Fruit fly (Drosophila melanogaster): ENCODE results near the gene cav.

The cav gene

DNA sequence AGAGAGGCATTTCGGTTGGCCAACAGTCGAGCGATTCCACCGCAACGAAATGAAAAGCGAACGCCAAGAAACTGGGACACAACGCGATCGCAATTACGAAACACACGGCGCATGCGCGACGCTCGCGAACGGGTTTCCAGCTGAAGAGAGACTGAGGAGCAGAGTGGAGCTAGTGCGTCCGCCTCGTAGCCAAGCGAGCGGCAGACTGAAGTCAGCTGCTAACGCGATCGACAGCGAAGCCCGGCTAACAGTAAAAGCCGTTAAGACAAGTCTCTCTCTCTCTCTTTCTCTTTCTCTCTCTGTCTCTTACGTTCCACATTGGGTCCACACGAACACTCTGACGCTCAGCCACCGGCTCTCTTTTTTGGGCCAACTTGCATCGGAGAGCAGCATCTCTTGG lies 2.3 kb upstream of the cav start, which contains the start of gene CG17786 (continued):
- peak; percentile 31 for TF ChIP-seq CG3919 (GFP tag; optimal IDR thresholded peaks at IDR 0.05)
- no peak for TF ChIP-seq cyc (GFP tag; optimal IDR thresholded peaks at IDR 0.05)
- TF ChIP-seq dsx (GFP tag; optimal IDR thresholded peaks at IDR 0.05; ENCODE audit: poor library complexity, severe bottlenecking), result peak; percentile 31
- TF ChIP-seq CG6163 (GFP tag; IDR thresholded peaks at IDR 0.05), result peak; percentile 33; the same call in 1 of the 3 replicates
- TF ChIP-seq Smox (GFP tag; optimal IDR thresholded peaks at IDR 0.05), result no peak
- TF ChIP-seq CG1621 (tag; optimal IDR thresholded peaks at IDR 0.05), result peak; percentile 62

DNA sequence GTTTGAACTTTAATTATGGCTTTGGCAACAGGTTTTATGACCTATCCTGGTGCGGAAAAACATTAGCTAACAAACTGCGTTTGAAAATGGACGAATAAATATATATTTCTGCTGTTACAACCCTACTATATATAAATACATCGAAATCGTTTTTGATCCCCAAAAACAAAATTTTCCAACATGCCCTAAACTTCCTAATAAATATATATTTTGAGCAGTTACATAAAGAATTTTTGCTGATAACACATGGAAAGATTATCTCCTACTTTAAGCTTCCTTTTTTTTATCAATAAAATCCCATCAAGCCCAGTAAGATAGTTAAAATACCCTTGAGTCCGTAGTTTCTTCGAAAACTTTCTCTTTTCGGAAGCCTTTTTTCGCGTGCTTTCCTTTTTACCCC lies 1.8 kb upstream of the cav start:
- TF ChIP-seq CG7368 (GFP tag; optimal IDR thresholded peaks at IDR 0.05) (no peak), CG16779 (tag; optimal IDR thresholded peaks at IDR 0.05) (no peak), salr (GFP tag; optimal IDR thresholded peaks at IDR 0.05) (peak in 1 of 2 experiments; percentile 1), Hr4 (GFP tag; optimal IDR thresholded peaks at IDR 0.05) (peak; percentile 77), Gug (GFP tag; IDR thresholded peaks at IDR 0.05) (no peak), acj6 (GFP tag; optimal IDR thresholded peaks at IDR 0.05) (no peak), CG34406 (GFP tag; optimal IDR thresholded peaks at IDR 0.05) (no peak), dac (GFP tag; optimal IDR thresholded peaks at IDR 0.05) (peak; percentile 44), CG10631 (GFP tag; optimal IDR thresholded peaks at IDR 0.05) (no peak), CG32006 (GFP tag; optimal IDR thresholded peaks at IDR 0.05) (peak; percentile 84), OdsH (GFP tag; optimal IDR thresholded peaks at IDR 0.05) (peak; percentile 9), CG6854 (GFP tag; optimal IDR thresholded peaks at IDR 0.05) (no peak), CG11762 (GFP tag; optimal IDR thresholded peaks at IDR 0.05; ENCODE audit: insufficient read depth) (no peak), pdm3 (GFP tag; optimal IDR thresholded peaks at IDR 0.05) (peak; percentile 32), esn (GFP tag; optimal IDR thresholded peaks at IDR 0.05) (no peak), Eip78C (GFP tag) (peak; percentile 80), CG6792 (GFP tag; optimal IDR thresholded peaks at IDR 0.05) (no peak), Blimp-1 (GFP tag; optimal IDR thresholded peaks at IDR 0.05) (peak; percentile 75)

DNA sequence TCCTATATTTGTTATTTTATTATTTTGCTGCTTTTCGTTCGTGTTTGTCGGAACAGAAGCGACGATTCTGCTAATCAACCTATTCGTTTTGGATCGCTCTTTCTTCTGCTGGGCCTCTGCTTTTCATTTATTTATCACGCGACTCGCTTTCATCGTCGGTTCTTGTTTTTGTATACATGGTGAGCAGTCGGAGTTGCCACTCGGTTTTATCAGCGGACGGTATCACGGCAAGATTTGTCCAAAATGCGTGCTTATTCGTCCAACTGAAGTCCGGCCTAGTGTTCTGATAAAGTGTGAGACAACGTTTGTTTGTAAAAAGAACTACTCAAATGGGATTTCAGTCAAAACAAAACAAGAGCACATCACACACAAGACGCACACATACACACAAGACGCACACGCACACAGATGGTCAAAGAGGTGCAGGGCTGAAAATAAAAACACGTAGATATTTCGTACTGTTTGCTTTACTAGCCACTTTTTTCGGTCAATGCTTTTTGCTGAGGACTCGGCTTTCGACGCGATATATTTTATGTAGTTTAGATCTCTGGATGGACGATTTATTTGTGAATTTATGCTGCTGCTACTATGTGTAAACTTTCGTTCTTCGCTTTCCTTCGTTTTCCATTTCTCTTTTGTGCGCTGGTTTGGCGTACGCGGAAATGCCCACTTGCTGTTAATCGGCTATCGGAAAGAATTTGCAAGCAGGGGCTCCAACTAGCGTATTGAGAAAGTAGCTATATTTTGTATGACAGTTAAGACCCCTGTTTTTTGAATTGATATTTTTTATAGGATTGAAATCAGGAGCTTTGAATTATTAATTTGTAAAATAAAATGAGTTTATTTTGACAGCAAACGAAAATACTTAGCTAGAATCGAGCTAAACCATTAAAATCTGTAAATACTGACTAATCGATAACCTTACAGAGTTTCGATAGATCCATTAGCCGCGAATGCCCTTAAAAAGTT lies 715 bp downstream of the cav start, which contains the start of gene twin:
Gene twin (minus strand): TSS at position 632 of the 969 bp plus-strand sequence.
- TF ChIP-seq eg (GFP tag; IDR thresholded peaks at IDR 0.05) (peak; percentile 54; the same call in 2 of the 3 replicates), achi (GFP tag; optimal IDR thresholded peaks at IDR 0.05) (peak; percentile 58), CG11294 (GFP tag; IDR thresholded peaks at IDR 0.05) (no peak), ss (GFP tag; optimal IDR thresholded peaks at IDR 0.05) (no peak), Eip78C (GFP tag) (peak; percentile 72), Hr38 (GFP tag; optimal IDR thresholded peaks at IDR 0.05) (no peak), CG6854 (GFP tag; optimal IDR thresholded peaks at IDR 0.05) (no peak), CG8119 (GFP tag; IDR thresholded peaks at IDR 0.05) (no peak; the same call in 2 of the 3 replicates), CG32006 (GFP tag; optimal IDR thresholded peaks at IDR 0.05) (no peak), lz (GFP tag; optimal IDR thresholded peaks at IDR 0.05) (peak; percentile 60), Hr39 (GFP tag; optimal IDR thresholded peaks at IDR 0.05) (peak; percentile 58), CG16779 (tag; optimal IDR thresholded peaks at IDR 0.05) (no peak), esn (GFP tag; optimal IDR thresholded peaks at IDR 0.05) (peak; percentile 58), CG8632 (GFP tag; optimal IDR thresholded peaks at IDR 0.05) (no peak), CG6792 (GFP tag; optimal IDR thresholded peaks at IDR 0.05) (peak; percentile 15), fkh (GFP tag; optimal IDR thresholded peaks at IDR 0.05) (peak; percentile 59), CG31627 (GFP tag; optimal IDR thresholded peaks at IDR 0.05) (peak; percentile 53), salr (GFP tag; optimal IDR thresholded peaks at IDR 0.05) (no peak), vri (GFP tag; optimal IDR thresholded peaks at IDR 0.05) (no peak), CG34406 (GFP tag; optimal IDR thresholded peaks at IDR 0.05) (no peak), CG10631 (GFP tag; optimal IDR thresholded peaks at IDR 0.05) (peak; percentile 51), CG3032 (tag; optimal IDR thresholded peaks at IDR 0.05) (peak; percentile 54), svp (GFP tag) (no peak), CG1621 (tag; optimal IDR thresholded peaks at IDR 0.05) (no peak), Eip93F (GFP tag; optimal IDR thresholded peaks at IDR 0.05) (no peak), Sox14 (GFP tag; optimal IDR thresholded peaks at IDR 0.05) (peak; percentile 59), Eip75B (GFP tag; optimal IDR thresholded peaks at IDR 0.05) (peak; percentile 53), fd59A (GFP tag; optimal IDR thresholded peaks at IDR 0.05) (no peak), cyc (GFP tag; optimal IDR thresholded peaks at IDR 0.05) (peak; percentile 43), Sox15 (GFP tag; optimal IDR thresholded peaks at IDR 0.05) (no peak), CG6808 (GFP tag; optimal IDR thresholded peaks at IDR 0.05) (no peak), pdm3 (GFP tag; optimal IDR thresholded peaks at IDR 0.05) (no peak), Blimp-1 (GFP tag; optimal IDR thresholded peaks at IDR 0.05) (no peak), Gug (GFP tag; IDR thresholded peaks at IDR 0.05) (0 out of 2 replicates have a peak, but pooled peaks have one; percentile 29)

Measured in whole organism, prepupa.